Worm (Caenorhabditis elegans): Measurements from ENCODE around the gene gar-2.

gar-2 gene

ce11 chrIII:6311452-6311851 lies 2.3 kb downstream of the gar-2 start:
- TF ChIP-seq gei-17 (GFP tag; optimal IDR thresholded peaks at IDR 0.05) (no peak), ceh-40 (GFP tag; IDR thresholded peaks at IDR 0.05) (no peak), hmg-20 (GFP tag; IDR thresholded peaks at IDR 0.05) (no peak), F23B12.7 (tag; optimal IDR thresholded peaks at IDR 0.05; ENCODE audit: insufficient read depth) (no peak), mes-4 (tag; optimal IDR thresholded peaks at IDR 0.05) (no peak)

ce11 chrIII:6312244-6312643 lies 3.1 kb downstream of the gar-2 start:
- no peak for TF ChIP-seq B0019.2 (GFP tag; conservative IDR thresholded peaks at IDR 0.05)
- TF ChIP-seq C06A6.2 (GFP tag; conservative IDR thresholded peaks at IDR 0.05) = no peak
- TF ChIP-seq ztf-28 (GFP tag; IDR thresholded peaks at IDR 0.05) = no peak
- no peak for TF ChIP-seq akir-1 (GFP tag; optimal IDR thresholded peaks at IDR 0.05)
- TF ChIP-seq lin-26 (GFP tag; IDR thresholded peaks at IDR 0.05) = no peak
- TF ChIP-seq F55B11.4 (tag; optimal IDR thresholded peaks at IDR 0.05; ENCODE audit: borderline replicate concordance, insufficient read depth) = no peak
- TF ChIP-seq hmg-20 (GFP tag; IDR thresholded peaks at IDR 0.05) = no peak
- no peak for TF ChIP-seq ztf-22 (GFP tag; optimal IDR thresholded peaks at IDR 0.05)

- TF ChIP-seq Y53G8AR.9 (GFP tag; conservative IDR thresholded peaks at IDR 0.05) = no peak
- no peak for TF ChIP-seq ceh-27 (GFP tag; optimal IDR thresholded peaks at IDR 0.05)
- no peak for TF ChIP-seq F55B11.4 (tag; optimal IDR thresholded peaks at IDR 0.05; ENCODE audit: borderline replicate concordance, insufficient read depth)
- TF ChIP-seq zfh-2 (GFP tag; conservative IDR thresholded peaks at IDR 0.05) = no peak
Observed at ce11 chrIII:6315515-6315914, 6.3 kb downstream of the gar-2 start.

ce11 chrIII:6316795-6317194 lies 7.6 kb downstream of the gar-2 start:
- peak; percentile 25 for TF ChIP-seq ceh-27 (GFP tag; optimal IDR thresholded peaks at IDR 0.05)
- TF ChIP-seq F10E7.11 (tag; optimal IDR thresholded peaks at IDR 0.05) = no peak

- no peak for TF ChIP-seq D2030.7 (GFP tag; IDR thresholded peaks at IDR 0.05)
- TF ChIP-seq ceh-58 (GFP tag; IDR thresholded peaks at IDR 0.05) = no peak
- no peak for TF ChIP-seq F49E8.2 (tag; optimal IDR thresholded peaks at IDR 0.05; ENCODE audit: insufficient read depth)
- TF ChIP-seq efl-1 (GFP tag; optimal IDR thresholded peaks at IDR 0.05) = no peak
- TF ChIP-seq T26A5.8 (tag; optimal IDR thresholded peaks at IDR 0.05) = no peak
- TF ChIP-seq die-1 (tag; optimal IDR thresholded peaks at IDR 0.05) = no peak
- no peak for TF ChIP-seq atf-7 (tag; optimal IDR thresholded peaks at IDR 0.05)
- TF ChIP-seq K11D2.4 (GFP tag; IDR thresholded peaks at IDR 0.05) = no peak
- TF ChIP-seq F10E7.11 (tag; optimal IDR thresholded peaks at IDR 0.05) = no peak
- TF ChIP-seq attf-3 (GFP tag; conservative IDR thresholded peaks at IDR 0.05) = no peak
- no peak for TF ChIP-seq nfya-2 (GFP tag; IDR thresholded peaks at IDR 0.05)
- TF ChIP-seq ztf-22 (GFP tag; optimal IDR thresholded peaks at IDR 0.05) = no peak
- TF ChIP-seq C17E4.6 (GFP tag; IDR thresholded peaks at IDR 0.05) = no peak
- TF ChIP-seq tbp1 (GFP tag; optimal IDR thresholded peaks at IDR 0.05) = no peak
- TF ChIP-seq madf-8 (GFP tag; conservative IDR thresholded peaks at IDR 0.05) = no peak
- no peak for TF ChIP-seq ZK185.1 (tag; optimal IDR thresholded peaks at IDR 0.05; ENCODE audit: poor library complexity, severe bottlenecking)
- TF ChIP-seq rec-8 (tag; optimal IDR thresholded peaks at IDR 0.05) = no peak
- TF ChIP-seq attf-6 (GFP tag; IDR thresholded peaks at IDR 0.05) = no peak
Observed at ce11 chrIII:6317345-6317744, 8.2 kb downstream of the gar-2 start.

All from whole organism, young adult.